Fruit fly (Drosophila melanogaster) whole organism, prepupa: ENCODE results near the gene CG17233.

Source experiments
- CG10631 ChIP-seq: fragments of 200-800 bp; sonication (Bioruptor generic); optimal IDR thresholded peaks from 2 replicates; lab custom pipeline; 2016; ENCODE audit warnings: missing biosample characterization, missing genetic modification characterization
- CG11294 ChIP-seq: fragments of 200-800 bp; sonication (Bioruptor generic); IDR thresholded peaks from 2 replicates; pipeline ENCODE4 v1.3.6; 2022; ENCODE audit warnings: missing biosample characterization, missing genetic modification characterization
- CG15336 ChIP-seq: fragments of 200-800 bp; sonication (Bioruptor generic); IDR thresholded peaks from 2 replicates; pipeline ENCODE4 v1.3.6; 2022; ENCODE audit warnings: missing biosample characterization, missing genetic modification characterization
- CG1621 ChIP-seq: fragments of 200-800 bp; sonication (Bioruptor generic); optimal IDR thresholded peaks from 3 replicates; lab custom pipeline; 2018; ENCODE audit warnings: missing biosample characterization, mild to moderate bottlenecking, missing genetic modification characterization
- CG16779 ChIP-seq: fragments of 200-800 bp; sonication (Bioruptor generic); optimal IDR thresholded peaks from 3 replicates; lab custom pipeline; 2017; ENCODE audit warnings: missing biosample characterization, mild to moderate bottlenecking, missing genetic modification characterization
- CG3032 ChIP-seq: fragments of 200-800 bp; optimal IDR thresholded peaks from 2 replicates; lab custom pipeline; 2019; ENCODE audit warnings: missing biosample characterization, mild to moderate bottlenecking, missing genetic modification characterization, moderate library complexity
- CG32006 ChIP-seq: fragments of 200-800 bp; sonication (Bioruptor generic); optimal IDR thresholded peaks from 3 replicates; lab custom pipeline; 2017; ENCODE audit warnings: missing biosample characterization, mild to moderate bottlenecking, missing genetic modification characterization
- CG34406 ChIP-seq: fragments of 200-800 bp; sonication (Bioruptor generic); optimal IDR thresholded peaks from 3 replicates; lab custom pipeline; 2016; ENCODE audit warnings: missing biosample characterization, missing genetic modification characterization
- CG3919 ChIP-seq: fragments of 200-800 bp; sonication (Bioruptor generic); optimal IDR thresholded peaks from 3 replicates; lab custom pipeline; 2016; ENCODE audit warnings: missing biosample characterization, missing genetic modification characterization
- CG6808 ChIP-seq: fragments of 200-800 bp; sonication (Bioruptor generic); optimal IDR thresholded peaks from 3 replicates; lab custom pipeline; 2017; ENCODE audit warnings: missing biosample characterization, missing genetic modification characterization, mild to moderate bottlenecking, moderate library complexity, missing genetic modification reagents
- CG6854 ChIP-seq: fragments of 200-800 bp; sonication (Bioruptor generic); optimal IDR thresholded peaks from 2 replicates; lab custom pipeline; 2017; ENCODE audit warnings: missing biosample characterization, mild to moderate bottlenecking, missing genetic modification characterization
- CG7368 ChIP-seq: fragments of 200-800 bp; sonication (Bioruptor generic); optimal IDR thresholded peaks from 3 replicates; lab custom pipeline; 2016; ENCODE audit warnings: missing biosample characterization, missing genetic modification characterization
- CG9139 ChIP-seq: fragments of 200-800 bp; sonication (Bioruptor generic); optimal IDR thresholded peaks from 3 replicates; lab custom pipeline; 2017; ENCODE audit warnings: missing biosample characterization, mild to moderate bottlenecking, missing genetic modification characterization
- Ets96B ChIP-seq: fragments of 200-800 bp; optimal IDR thresholded peaks from 2 replicates; lab custom pipeline; 2019; ENCODE audit warnings: missing biosample characterization, mild to moderate bottlenecking, missing genetic modification characterization, moderate library complexity
- Gug ChIP-seq: fragments of 200-800 bp; sonication (Bioruptor generic); IDR thresholded peaks from 2 replicates; pipeline ENCODE4 v1.3.6; 2022; ENCODE audit warnings: missing biosample characterization, missing genetic modification characterization
- Hr38 ChIP-seq: sonication (Bioruptor generic); optimal IDR thresholded peaks from 2 replicates; lab custom pipeline; 2016; ENCODE audit warnings: missing biosample characterization, missing genetic modification characterization
- Hr39 ChIP-seq: fragments of 200-800 bp; sonication (Bioruptor generic); optimal IDR thresholded peaks from 2 replicates; lab custom pipeline; 2016; ENCODE audit warnings: missing biosample characterization, missing genetic modification characterization
- Hr4 ChIP-seq: fragments of 200-800 bp; sonication (Bioruptor generic); optimal IDR thresholded peaks from 3 replicates; lab custom pipeline; 2016; ENCODE audit warnings: missing biosample characterization, missing genetic modification characterization
- Lpt ChIP-seq: fragments of 200-800 bp; sonication (Bioruptor generic); optimal IDR thresholded peaks from 3 replicates; lab custom pipeline; 2016; ENCODE audit warnings: missing biosample characterization, missing genetic modification characterization
- Met ChIP-seq: fragments of 200-800 bp; sonication (Bioruptor generic); optimal IDR thresholded peaks from 3 replicates; lab custom pipeline; 2016; ENCODE audit warnings: missing biosample characterization, missing genetic modification characterization
- Smox ChIP-seq: fragments of 200-800 bp; sonication (Bioruptor generic); optimal IDR thresholded peaks from 3 replicates; lab custom pipeline; 2016; ENCODE audit warnings: missing biosample characterization, missing genetic modification characterization
- Sox102F ChIP-seq: fragments of 200-800 bp; sonication (Bioruptor generic); optimal IDR thresholded peaks from 2 replicates; lab custom pipeline; 2016; ENCODE audit warnings: missing biosample characterization, mild to moderate bottlenecking, missing genetic modification characterization
- cyc ChIP-seq: fragments of 200-800 bp; sonication (Bioruptor generic); optimal IDR thresholded peaks from 3 replicates; lab custom pipeline; 2016; ENCODE audit warnings: missing biosample characterization, missing genetic modification characterization
- dsx ChIP-seq: fragments of 200-800 bp; optimal IDR thresholded peaks from 3 replicates; lab custom pipeline; 2019; ENCODE audit warnings: missing biosample characterization, mild to moderate bottlenecking, missing genetic modification characterization, moderate library complexity; ENCODE audit not compliant: poor library complexity, severe bottlenecking
- fd59A ChIP-seq: fragments of 200-800 bp; sonication (Bioruptor generic); optimal IDR thresholded peaks from 2 replicates; lab custom pipeline; 2017; ENCODE audit warnings: missing biosample characterization, mild to moderate bottlenecking, missing genetic modification characterization, missing genetic modification reagents
- fd85E ChIP-seq: fragments of 200-800 bp; sonication (Bioruptor generic); optimal IDR thresholded peaks from 3 replicates; lab custom pipeline; 2016; ENCODE audit warnings: missing biosample characterization, missing genetic modification characterization
- net ChIP-seq: fragments of 200-800 bp; sonication (Bioruptor generic); optimal IDR thresholded peaks from 3 replicates; lab custom pipeline; 2016; ENCODE audit warnings: missing biosample characterization, missing genetic modification characterization
- pdm3 ChIP-seq: fragments of 200-800 bp; sonication (Bioruptor generic); optimal IDR thresholded peaks from 3 replicates; lab custom pipeline; 2016; ENCODE audit warnings: missing biosample characterization, missing genetic modification characterization
- svp ChIP-seq: fragments of 200-800 bp; sonication (Bioruptor generic); peaks from one replicate; lab custom pipeline; 2016; ENCODE audit warnings: missing biosample characterization, missing genetic modification characterization
- topi ChIP-seq: fragments of 200-800 bp; sonication (Bioruptor generic); optimal IDR thresholded peaks from 3 replicates; lab custom pipeline; 2016; ENCODE audit warnings: missing biosample characterization, missing genetic modification characterization
- vri ChIP-seq: fragments of 200-800 bp; sonication (Bioruptor generic); optimal IDR thresholded peaks from 3 replicates; lab custom pipeline; 2016; ENCODE audit warnings: missing biosample characterization, mild to moderate bottlenecking, missing genetic modification characterization

CG17233 gene

DNA sequence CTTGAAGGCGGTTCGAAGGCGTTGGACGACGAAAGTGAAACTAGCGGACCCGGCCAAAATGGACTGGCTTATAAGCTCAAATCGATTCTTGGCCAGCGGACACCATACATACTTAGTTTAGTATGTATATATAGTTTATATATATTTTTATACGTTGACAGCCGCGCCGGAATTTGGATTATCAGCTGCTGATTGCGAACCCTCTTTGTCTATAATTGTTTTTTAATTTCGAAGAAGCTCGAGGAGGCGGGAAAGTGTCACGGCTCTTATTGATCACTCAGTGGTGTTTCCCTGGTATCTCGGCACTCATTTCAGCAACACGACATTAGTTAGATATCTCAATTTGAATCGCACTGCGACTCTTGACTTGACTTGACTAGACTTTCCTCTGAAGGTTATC lies 21.3 kb downstream of the CG17233 start, which contains the start of gene CG6933:
Gene CG6933, minus strand, starts transcription at position 47 of the 400 bp plus-strand sequence.
- TF ChIP-seq fd59A (GFP tag; lab: Kevin White, UChicago) (no peak), CG6854 (GFP tag; lab: Kevin White, UChicago) (no peak), Ets96B (tag; lab: Kevin White, UChicago) (no peak), CG11294 (GFP tag; lab: Robert Waterston, UW) (no peak), CG6808 (GFP tag; lab: Kevin White, UChicago) (no peak), fd85E (GFP tag; lab: Kevin White, UChicago) (no peak), CG3032 (tag; lab: Kevin White, UChicago) (no peak)

DNA sequence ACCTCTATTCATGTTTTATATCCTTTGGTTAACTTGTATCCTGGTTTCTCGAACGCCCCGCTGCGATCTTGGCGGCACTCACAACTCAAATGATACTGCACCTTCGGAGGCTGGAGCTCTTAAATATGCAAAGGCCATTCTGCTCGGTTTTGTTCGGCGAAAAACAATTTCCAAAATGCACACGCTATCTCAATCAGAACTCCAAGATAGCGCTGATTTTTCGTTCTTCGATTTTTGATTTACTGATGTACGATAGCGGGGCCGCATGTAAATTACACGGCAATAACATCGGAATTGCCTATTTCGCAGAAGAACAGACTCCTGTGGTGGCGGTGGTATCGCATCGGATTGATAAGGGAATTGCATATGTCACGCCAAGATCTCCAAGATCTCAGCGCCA lies 29.7 kb downstream of the CG17233 start, which contains the start of gene CG7017:
Gene CG7017, minus strand, starts transcription at position 101 of the 400 bp plus-strand sequence.
- peak; percentile 18 for TF ChIP-seq svp (GFP tag; lab: Kevin White, UChicago)
- TF ChIP-seq CG16779, result no peak

DNA sequence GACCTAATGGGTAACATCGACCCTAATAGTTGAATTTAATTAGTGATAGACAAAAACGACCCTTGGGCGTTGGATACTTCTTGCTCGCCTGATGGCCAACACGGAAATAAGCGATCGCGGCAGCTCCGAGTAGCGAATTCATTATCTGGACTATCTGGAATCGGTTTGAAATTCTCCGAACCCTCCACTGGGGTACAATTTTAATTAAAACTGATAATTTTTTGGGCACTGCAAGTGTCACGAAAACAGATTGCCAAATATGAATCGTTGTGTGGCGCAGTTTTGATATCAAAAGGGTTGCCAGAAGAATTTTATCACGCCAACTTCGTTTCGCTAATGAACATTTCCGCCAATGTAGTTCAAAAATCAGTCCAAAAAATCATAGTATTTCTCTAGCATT lies 31.8 kb downstream of the CG17233 start:
- no peak for TF ChIP-seq CG3919 (GFP tag; lab: Kevin White, UChicago)
- TF ChIP-seq CG7368 (GFP tag; lab: Kevin White, UChicago), result no peak
- TF ChIP-seq CG3032 (tag; lab: Kevin White, UChicago), result no peak
- TF ChIP-seq CG1621 (tag; lab: Kevin White, UChicago), result no peak
- no peak for TF ChIP-seq Smox (GFP tag; lab: Kevin White, UChicago)
- no peak for TF ChIP-seq CG34406 (GFP tag; lab: Kevin White, UChicago)
- TF ChIP-seq CG9139, result no peak
- TF ChIP-seq topi (GFP tag; lab: Kevin White, UChicago), result no peak
- TF ChIP-seq fd85E (GFP tag; lab: Kevin White, UChicago), result no peak
- no peak for TF ChIP-seq CG15336 (GFP tag; lab: Robert Waterston, UW)

dm6 chr3L:20209092-20209491 lies 32.6 kb downstream of the CG17233 start:
- TF ChIP-seq vri (GFP tag; lab: Kevin White, UChicago), result peak; percentile 90
- TF ChIP-seq CG3032 (tag; lab: Kevin White, UChicago), result no peak

- TF ChIP-seq Smox (GFP tag; lab: Kevin White, UChicago) (no peak), CG3919 (GFP tag; lab: Kevin White, UChicago) (no peak), cyc (no peak), Hr38 (no peak), Gug (GFP tag; lab: Robert Waterston, UW) (no peak), CG16779 (no peak), net (GFP tag; lab: Kevin White, UChicago) (no peak), pdm3 (GFP tag; lab: Kevin White, UChicago) (no peak), Ets96B (tag; lab: Kevin White, UChicago) (no peak), dsx (GFP tag; lab: Kevin White, UChicago) (no peak), CG7368 (GFP tag; lab: Kevin White, UChicago) (no peak)
Measured at dm6 chr3L:20206950-20207584, 34.6 kb downstream of the CG17233 start, which contains the start of gene CG6996. TSS of gene CG6996 (plus strand) at chr3L:20207534.

DNA sequence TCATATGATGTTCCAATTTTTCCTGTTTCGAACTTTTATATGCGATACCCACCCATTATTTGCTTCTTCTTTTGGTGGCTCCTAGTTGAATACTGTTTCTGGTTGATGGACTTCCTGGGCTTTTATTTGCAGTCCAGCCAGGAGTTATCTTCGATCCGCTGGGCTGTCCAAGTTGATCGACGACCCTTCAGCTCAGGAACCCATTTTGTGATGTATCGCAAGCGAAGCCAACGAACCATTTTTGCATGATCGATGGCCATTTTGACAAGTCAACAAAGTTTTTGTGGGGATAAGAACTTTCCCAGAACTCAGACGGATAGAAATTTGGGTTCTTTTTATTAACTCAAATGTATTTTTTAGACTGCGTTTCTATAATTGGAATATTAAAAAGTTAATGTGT lies 35.8 kb downstream of the CG17233 start, which contains the start of gene CG7290:
Gene CG7290, minus strand, starts transcription at position 101 of the 400 bp plus-strand sequence.
- no peak for TF ChIP-seq Hr39 (GFP tag; lab: Kevin White, UChicago)
- TF ChIP-seq vri (GFP tag; lab: Kevin White, UChicago), result no peak
- no peak for TF ChIP-seq CG32006 (GFP tag; lab: Kevin White, UChicago)
- no peak for TF ChIP-seq Met (GFP tag; lab: Kevin White, UChicago)
- no peak for TF ChIP-seq Sox102F (GFP tag; lab: Kevin White, UChicago)
- TF ChIP-seq CG10631 (GFP tag; lab: Kevin White, UChicago), result no peak
- TF ChIP-seq Hr4 (GFP tag; lab: Kevin White, UChicago), result no peak
- no peak for TF ChIP-seq Lpt (GFP tag; lab: Kevin White, UChicago)
